Fruit fly (Drosophila melanogaster) S2 (cell line): Measurements from ENCODE around the gene Elp1.

Experiments
- CG8478 ChIP-seq: fragments of >200 bp; optimal IDR thresholded peaks from 2 replicates; lab custom pipeline; 2018
- CTCF ChIP-seq, 2 experiments: fragments of >200 bp; optimal IDR thresholded peaks; 2 replicates each; lab custom pipeline; 2018

DNA sequence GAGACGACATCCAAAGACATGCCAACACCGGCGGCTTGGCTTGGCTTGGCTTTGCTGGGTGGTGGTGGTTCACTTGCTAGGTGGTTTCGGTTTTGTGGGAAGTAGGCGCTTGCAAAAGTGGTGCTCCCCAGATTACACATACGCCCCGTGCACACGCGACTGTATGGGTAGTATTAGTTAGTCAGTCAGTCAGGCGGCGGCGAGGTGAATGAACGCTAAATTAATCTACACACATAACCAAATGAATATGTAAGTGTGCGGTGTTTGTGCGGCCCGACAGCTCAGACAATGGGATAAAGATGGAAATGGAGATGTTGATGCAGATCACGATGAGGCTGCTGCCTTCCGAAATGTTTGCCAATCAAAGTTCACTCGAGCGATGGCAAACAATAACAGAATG, 47.6 kb upstream of the Elp1 start:
- TF ChIP-seq CG8478 (lab: Kevin White, UChicago) (no peak), CTCF (optimal IDR thresholded peaks at IDR 0.05; lab: Kevin White, UChicago) (no peak)
